Worm (Caenorhabditis elegans) whole organism, midembryonic: ENCODE data around the gene H40L08.9.

Source experiments
- T22C8.4 ChIP-seq: fragments of 200-800 bp; sonication (Bioruptor generic); IDR thresholded peaks from 2 replicates; pipeline ENCODE4 v1.3.6; 2022; ENCODE audit warnings: missing genetic modification characterization, missing compliant biosample characterization
- cog-1 ChIP-seq: sonication (generic microtip); optimal IDR thresholded peaks from 2 replicates; lab custom pipeline; 2016; ENCODE audit warnings: missing genetic modification characterization, missing compliant biosample characterization
- flt-1 ChIP-seq: fragments of 200-800 bp; sonication (Bioruptor generic); IDR thresholded peaks from 2 replicates; pipeline ENCODE4 v1.3.6; 2022; ENCODE audit warnings: missing genetic modification characterization, missing compliant biosample characterization
- klf-2 ChIP-seq: fragments of 200-800 bp; sonication (Bioruptor generic); conservative IDR thresholded peaks from 2 replicates; pipeline ENCODE4 v1.3.6; 2022; ENCODE audit warnings: missing genetic modification reagents, missing genetic modification characterization, missing compliant biosample characterization
- med-1 ChIP-seq: sonication (generic microtip); optimal IDR thresholded peaks from 2 replicates; lab custom pipeline; 2017; ENCODE audit warnings: missing genetic modification characterization, mild to moderate bottlenecking, missing compliant biosample characterization, antibody characterized with exemption, missing genetic modification reagents; ENCODE audit not compliant: insufficient read depth
- ref-1 ChIP-seq: fragments of 200-800 bp; sonication (Bioruptor generic); conservative IDR thresholded peaks from 2 replicates; pipeline ENCODE4 v1.3.6; 2022; ENCODE audit warnings: missing genetic modification reagents, missing genetic modification characterization, missing compliant biosample characterization
- tab-1 ChIP-seq: fragments of 200-800 bp; sonication (Bioruptor generic); IDR thresholded peaks from 2 replicates; pipeline ENCODE4 v1.3.6; 2022; ENCODE audit warnings: missing genetic modification characterization, missing compliant biosample characterization
- ztf-23 ChIP-seq: fragments of 200-800 bp; sonication (Bioruptor generic); IDR thresholded peaks from 2 replicates; pipeline ENCODE4 v1.3.6; 2022; ENCODE audit warnings: missing genetic modification reagents, missing genetic modification characterization, missing compliant biosample characterization
- ztf-29 ChIP-seq: fragments of 200-800 bp; sonication (Bioruptor generic); IDR thresholded peaks from 2 replicates; pipeline ENCODE4 v1.3.6; 2022; ENCODE audit warnings: missing genetic modification reagents, missing genetic modification characterization, missing compliant biosample characterization

Gene H40L08.9

ce11 chrX:15076042-15076565 is at the start of gene H40L08.9, which contains the start of gene H40L08.3:
H40L08.9 (minus strand) TSS chrX:15076480.
H40L08.3 (minus strand) TSS chrX:15076092.
- TF ChIP-seq cog-1 (tag; lab: Kevin White, UChicago) (no peak), ztf-23 (GFP tag; lab: Robert Waterston, UW) (no peak), T22C8.4 (no peak), ref-1 (no peak), tab-1 (no peak), klf-2 (GFP tag; lab: Robert Waterston, UW) (no peak), med-1 (GFP tag; lab: Kevin White, UChicago) (no peak)

DNA sequence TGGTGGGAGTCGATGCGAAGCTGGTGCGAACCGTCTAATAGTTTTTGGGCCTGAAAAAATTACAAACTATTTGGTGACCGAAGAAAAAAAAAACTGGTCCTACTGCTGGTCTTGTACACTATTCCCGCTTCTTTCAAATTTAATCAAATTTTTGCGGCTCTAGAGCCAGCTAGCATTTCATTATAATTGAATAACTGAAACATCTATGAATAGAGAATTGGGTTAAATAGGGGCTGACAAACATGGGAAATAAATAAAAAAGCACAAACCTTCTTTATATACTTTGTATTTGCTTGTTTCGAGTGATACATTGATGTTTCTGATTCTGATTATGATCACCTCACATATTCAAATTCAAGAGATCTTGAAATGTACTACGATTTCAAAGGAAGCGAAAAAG is 48.9 kb upstream of the H40L08.9 start:
- TF ChIP-seq med-1 (GFP tag; lab: Kevin White, UChicago) (no peak), tab-1 (no peak), flt-1 (no peak), ztf-23 (GFP tag; lab: Robert Waterston, UW) (no peak), ref-1 (no peak)

- TF ChIP-seq T22C8.4 (no peak), ref-1 (no peak), flt-1 (no peak), tab-1 (no peak)
These were observed 44.3 kb upstream of the H40L08.9 start for ce11 chrX:15120545-15120944.

DNA sequence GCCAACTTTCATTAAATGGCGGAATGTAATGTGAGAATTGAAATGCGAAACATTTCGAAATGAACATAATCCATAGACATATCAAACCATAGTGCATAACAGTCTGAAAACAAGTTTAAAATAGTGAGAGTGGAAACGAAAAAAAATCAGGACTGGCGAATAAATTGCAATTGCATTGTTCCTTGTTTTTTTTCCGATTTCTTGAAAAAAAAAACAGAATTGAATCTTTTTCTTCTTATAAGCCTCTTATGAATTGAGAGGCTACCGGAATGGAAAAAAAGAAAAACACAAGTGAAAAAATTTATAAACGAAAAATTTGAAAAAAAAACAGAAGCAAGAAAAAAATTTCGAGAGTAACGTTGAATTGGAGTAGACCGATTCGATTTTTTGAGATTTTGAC is 40.2 kb upstream of the H40L08.9 start, which contains the start of gene R07D5.2:
TSS of gene R07D5.2 (minus strand) at position 101 of the 400 bp plus-strand sequence.
- TF ChIP-seq klf-2 (GFP tag; lab: Robert Waterston, UW) (no peak), T22C8.4 (no peak), ref-1 (no peak), med-1 (GFP tag; lab: Kevin White, UChicago) (no peak), tab-1 (no peak), flt-1 (no peak), cog-1 (tag; lab: Kevin White, UChicago) (no peak), ztf-29 (GFP tag; lab: Robert Waterston, UW) (no peak), ztf-23 (GFP tag; lab: Robert Waterston, UW) (no peak)

ce11 chrX:15115748-15116147 is 39.5 kb upstream of the H40L08.9 start:
- TF ChIP-seq ref-1 (no peak), ztf-29 (GFP tag; lab: Robert Waterston, UW) (no peak), cog-1 (tag; lab: Kevin White, UChicago) (no peak), T22C8.4 (no peak), tab-1 (no peak)

ce11 chrX:15112172-15112571 is 35.9 kb upstream of the H40L08.9 start:
- no peak for TF ChIP-seq cog-1 (tag; lab: Kevin White, UChicago)
- no peak for TF ChIP-seq klf-2 (GFP tag; lab: Robert Waterston, UW)
- no peak for TF ChIP-seq med-1 (GFP tag; lab: Kevin White, UChicago)
- TF ChIP-seq flt-1: no peak
- TF ChIP-seq ztf-29 (GFP tag; lab: Robert Waterston, UW): no peak
- TF ChIP-seq tab-1: no peak
- no peak for TF ChIP-seq ref-1
- TF ChIP-seq T22C8.4: no peak

ce11 chrX:15107747-15108252 is 31.5 kb upstream of the H40L08.9 start, which contains the start of gene mlt-9:
mlt-9 (minus strand) TSS chrX:15107797.
- TF ChIP-seq klf-2 (GFP tag; lab: Robert Waterston, UW) (0 out of 2 replicates have a peak, but pooled peaks have one; percentile 6), flt-1 (no peak)

- no peak for TF ChIP-seq ref-1
- TF ChIP-seq med-1 (GFP tag; lab: Kevin White, UChicago): no peak
- TF ChIP-seq klf-2 (GFP tag; lab: Robert Waterston, UW): no peak
- no peak for TF ChIP-seq T22C8.4
- no peak for TF ChIP-seq tab-1
- no peak for TF ChIP-seq flt-1
- no peak for TF ChIP-seq ztf-29 (GFP tag; lab: Robert Waterston, UW)
These were observed 28.7 kb upstream of the H40L08.9 start for ce11 chrX:15104963-15105493.

DNA sequence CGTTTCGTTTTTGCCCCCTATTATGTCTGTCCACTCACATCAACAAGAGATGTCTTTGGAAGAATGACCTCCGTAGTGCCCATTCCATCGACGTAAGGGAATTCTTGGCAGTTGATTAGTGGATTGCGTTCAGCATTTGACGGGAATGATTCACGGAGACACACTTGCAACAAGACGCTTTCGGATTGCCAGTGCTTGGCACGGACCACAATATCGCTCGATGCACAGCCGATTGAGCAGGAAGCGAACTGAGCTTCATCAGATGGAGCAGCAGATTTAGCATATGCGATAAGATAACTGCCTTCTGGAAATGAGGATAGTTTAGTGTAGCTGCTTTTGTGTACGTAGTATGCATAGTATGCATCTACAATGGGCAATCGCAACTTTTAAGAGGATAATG is 27.2 kb upstream of the H40L08.9 start:
- TF ChIP-seq cog-1 (tag; lab: Kevin White, UChicago) (no peak), ztf-23 (GFP tag; lab: Robert Waterston, UW) (no peak), flt-1 (no peak), tab-1 (no peak), ztf-29 (GFP tag; lab: Robert Waterston, UW) (no peak), med-1 (GFP tag; lab: Kevin White, UChicago) (no peak), klf-2 (GFP tag; lab: Robert Waterston, UW) (no peak), T22C8.4 (no peak), ref-1 (no peak)

ce11 chrX:15100369-15100963 is 24.2 kb upstream of the H40L08.9 start, which contains the start of gene dhhc-1:
dhhc-1 (minus strand) TSS chrX:15100419.
- no peak for TF ChIP-seq med-1 (GFP tag; lab: Kevin White, UChicago)
- peak; percentile 3 for TF ChIP-seq cog-1 (tag; lab: Kevin White, UChicago)
- 0 out of 2 replicates have a peak, but pooled peaks have one; percentile 26 for TF ChIP-seq ztf-23 (GFP tag; lab: Robert Waterston, UW)
- 0 out of 2 replicates have a peak, but pooled peaks have one; percentile 45 for TF ChIP-seq tab-1
- no peak for TF ChIP-seq ref-1
- no peak for TF ChIP-seq T22C8.4
- TF ChIP-seq flt-1: 0 out of 2 replicates have a peak, but pooled peaks have one; percentile 12
- no peak for TF ChIP-seq klf-2 (GFP tag; lab: Robert Waterston, UW)
- TF ChIP-seq ztf-29 (GFP tag; lab: Robert Waterston, UW): no peak
